Fruit fly (Drosophila melanogaster): ENCODE results near the gene CG14570.

Gene CG14570

dm6 chr3L:21728616-21729047 lies 1.6 kb downstream of the CG14570 start, which contains the start of the genes CG11247 and Polr2H (continued):
- TF ChIP-seq Ravus (GFP tag; IDR thresholded peaks at IDR 0.05) (peak; percentile 72), Atf6 (GFP tag; IDR thresholded peaks at IDR 0.05) (peak; percentile 85), CG10321 (GFP tag; IDR thresholded peaks at IDR 0.05) (peak; percentile 65), sc (optimal IDR thresholded peaks at IDR 0.05) (no peak), sc (GFP tag; optimal IDR thresholded peaks at IDR 0.05) (peak; percentile 53), CG12942 (GFP tag; optimal IDR thresholded peaks at IDR 0.05) (peak; percentile 94), corto (GFP tag; optimal IDR thresholded peaks at IDR 0.05) (no peak), Dp (GFP tag; optimal IDR thresholded peaks at IDR 0.05) (peak; percentile 15), pb (GFP tag; optimal IDR thresholded peaks at IDR 0.05) (peak; percentile 86), Deaf1 (tag; optimal IDR thresholded peaks at IDR 0.05) (no peak), slbo (GFP tag; IDR thresholded peaks at IDR 0.05) (peak; percentile 97), chif (GFP tag; optimal IDR thresholded peaks at IDR 0.05) (peak; percentile 92 to 96), CG34376 (GFP tag; optimal IDR thresholded peaks at IDR 0.05) (peak; percentile 27), CG4282 (GFP tag; optimal IDR thresholded peaks at IDR 0.05) (peak; percentile 85), jing (GFP tag; optimal IDR thresholded peaks at IDR 0.05) (peak; percentile 79), Myb (GFP tag; optimal IDR thresholded peaks at IDR 0.05) (peak; percentile 83), CG4730 (GFP tag; IDR thresholded peaks at IDR 0.05) (peak; percentile 88), Pdp1 (GFP tag; optimal IDR thresholded peaks at IDR 0.05) (peak; percentile 89 to 97), CG9817 (tag; optimal IDR thresholded peaks at IDR 0.05) (peak; percentile 94), H2.0 (GFP tag; IDR thresholded peaks at IDR 0.05) (peak; percentile 89), disco-r (GFP tag; optimal IDR thresholded peaks at IDR 0.05) (peak; percentile 72), CG18262 (tag; optimal IDR thresholded peaks at IDR 0.05) (peak; percentile 81), Dbx (GFP tag; IDR thresholded peaks at IDR 0.05) (peak; percentile 93), CG11085 (GFP tag; IDR thresholded peaks at IDR 0.05) (peak; percentile 91), Chrac-16 (GFP tag; optimal IDR thresholded peaks at IDR 0.05) (peak; percentile 95), CG13296 (GFP tag; optimal IDR thresholded peaks at IDR 0.05) (peak; percentile 60), Mrtf (GFP tag; IDR thresholded peaks at IDR 0.05) (peak; percentile 90), dmrt99B (tag; optimal IDR thresholded peaks at IDR 0.05) (peak; percentile 72), Taf1 (GFP tag; IDR thresholded peaks at IDR 0.05) (peak; percentile 79), trh (GFP tag; optimal IDR thresholded peaks at IDR 0.05) (peak; percentile 88), cas (GFP tag; IDR thresholded peaks at IDR 0.05) (peak; percentile 85; the same call in 1 of the 2 replicates), btn (GFP tag; optimal IDR thresholded peaks at IDR 0.05) (peak; percentile 78), mam (GFP tag; optimal IDR thresholded peaks at IDR 0.05) (peak; percentile 98), gfzf (GFP tag; optimal IDR thresholded peaks at IDR 0.05) (peak; percentile 60), grau (tag; optimal IDR thresholded peaks at IDR 0.05) (peak; percentile 86), ase (GFP tag; IDR thresholded peaks at IDR 0.05) (peak; percentile 92), CG12744 (GFP tag; optimal IDR thresholded peaks at IDR 0.05) (peak; percentile 80), abd-A (tag; optimal IDR thresholded peaks at IDR 0.05) (no peak), CG34224 (GFP tag; IDR thresholded peaks at IDR 0.05; ENCODE audit: partially characterized antibody) (peak; percentile 58), CG2120 (GFP tag; optimal IDR thresholded peaks at IDR 0.05) (peak; percentile 97), Blimp-1 (GFP tag; optimal IDR thresholded peaks at IDR 0.05) (peak; percentile 79), CG6854 (GFP tag; optimal IDR thresholded peaks at IDR 0.05) (no peak), CG6813 (GFP tag; optimal IDR thresholded peaks at IDR 0.05) (no peak), Vsx1 (GFP tag; optimal IDR thresholded peaks at IDR 0.05) (peak; percentile 31), sqz (GFP tag; optimal IDR thresholded peaks at IDR 0.05) (peak; percentile 28), CG10366 (GFP tag; IDR thresholded peaks at IDR 0.05) (peak; percentile 93), CG31441 (GFP tag; IDR thresholded peaks at IDR 0.05) (peak; percentile 100), Ssrp (tag; optimal IDR thresholded peaks at IDR 0.05) (peak; percentile 89), ab (GFP tag; optimal IDR thresholded peaks at IDR 0.05) (peak; percentile 87), CG7745 (tag; optimal IDR thresholded peaks at IDR 0.05) (no peak), az2 (GFP tag; optimal IDR thresholded peaks at IDR 0.05) (peak; percentile 92)
